Worm (Caenorhabditis elegans) whole organism, L2 larva: ENCODE measurements around the gene C28D4.8.

Source experiments
- ZK546.5 ChIP-seq: sonication (generic microtip); optimal IDR thresholded peaks from 2 replicates; lab custom pipeline; 2017; ENCODE audit warnings: missing biosample characterization, missing genetic modification characterization
- aly-2 ChIP-seq: fragments of 150-350 bp; optimal IDR thresholded peaks from 2 replicates; lab custom pipeline; 2014; ENCODE audit warnings: missing biosample characterization, missing genetic modification characterization
- ama-1 ChIP-seq: fragments of 150-350 bp; optimal IDR thresholded peaks from 2 replicates; lab custom pipeline; 2018; ENCODE audit warnings: inconsistent platforms
- egl-27 ChIP-seq: sonication (generic microtip); optimal IDR thresholded peaks from 3 replicates; lab custom pipeline; 2017; ENCODE audit warnings: missing biosample characterization, missing genetic modification reagents, missing genetic modification characterization
- elt-3 ChIP-seq: sonication (generic microtip); optimal IDR thresholded peaks from 2 replicates; lab custom pipeline; 2017; ENCODE audit warnings: missing biosample characterization, missing genetic modification characterization
- gmeb-1 ChIP-seq: fragments of 150-350 bp; optimal IDR thresholded peaks from 2 replicates; lab custom pipeline; 2014; ENCODE audit warnings: missing biosample characterization, missing genetic modification characterization
- nhr-10 ChIP-seq: sonication (generic microtip); optimal IDR thresholded peaks from 2 replicates; lab custom pipeline; 2017; ENCODE audit warnings: missing biosample characterization, missing genetic modification characterization
- nhr-12 ChIP-seq: fragments of 150-350 bp; optimal IDR thresholded peaks from 2 replicates; lab custom pipeline; 2014; ENCODE audit warnings: missing biosample characterization, missing genetic modification characterization
- nhr-25 ChIP-seq: fragments of 150-350 bp; sonication (generic microtip); optimal IDR thresholded peaks from 3 replicates; lab custom pipeline; 2014; ENCODE audit warnings: missing biosample characterization, missing genetic modification characterization
- nhr-77 ChIP-seq: fragments of 150-350 bp; optimal IDR thresholded peaks from 2 replicates; lab custom pipeline; 2014; ENCODE audit warnings: missing biosample characterization, missing genetic modification characterization
- snpc-4 ChIP-seq: fragments of 150-350 bp; optimal IDR thresholded peaks from 2 replicates; lab custom pipeline; 2014; ENCODE audit warnings: missing biosample characterization, missing genetic modification characterization
- unc-62 ChIP-seq: fragments of 150-350 bp; optimal IDR thresholded peaks from 2 replicates; lab custom pipeline; 2014; ENCODE audit warnings: missing biosample characterization, missing genetic modification reagents, missing genetic modification characterization
- zag-1 ChIP-seq: fragments of 150-350 bp; optimal IDR thresholded peaks from 2 replicates; lab custom pipeline; 2014; ENCODE audit warnings: missing biosample characterization, missing genetic modification characterization
- ztf-4 ChIP-seq: fragments of 150-350 bp; optimal IDR thresholded peaks from 2 replicates; lab custom pipeline; 2014; ENCODE audit warnings: missing biosample characterization, missing genetic modification characterization

DNA sequence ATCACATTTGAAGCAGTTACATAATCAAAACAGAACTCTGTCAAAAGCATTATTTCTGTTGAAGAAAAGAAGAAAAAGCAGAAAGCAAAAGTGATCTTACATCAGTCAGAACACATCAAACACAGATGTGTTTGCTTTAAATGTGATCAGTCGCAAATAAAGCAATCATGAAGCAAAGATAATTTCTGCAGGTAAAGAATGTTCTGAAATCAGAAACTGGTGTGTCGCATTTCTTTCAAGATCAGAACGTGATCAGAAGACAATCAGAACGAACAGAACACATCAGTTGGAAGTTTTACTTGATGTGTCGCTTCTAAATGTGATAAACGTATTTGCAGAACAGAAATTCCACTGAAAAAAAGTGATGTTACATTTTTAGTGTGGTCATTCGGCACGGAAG lies 49.2 kb downstream of the C28D4.8 start:
- TF ChIP-seq elt-3 (tag; lab: Kevin White, UChicago) (no peak), ZK546.5 (tag; lab: Kevin White, UChicago) (no peak), snpc-4 (tag; lab: Kevin White, UChicago) (no peak), ztf-4 (no peak), egl-27 (tag; lab: Kevin White, UChicago) (no peak), unc-62 (no peak), zag-1 (tag; lab: Kevin White, UChicago) (no peak), nhr-10 (tag; lab: Kevin White, UChicago) (no peak), aly-2 (tag; lab: Kevin White, UChicago) (no peak), ama-1 (lab: Kevin White, UChicago) (no peak), nhr-12 (tag; lab: Kevin White, UChicago) (no peak), nhr-77 (tag; lab: Kevin White, UChicago) (no peak), gmeb-1 (tag; lab: Kevin White, UChicago) (no peak), nhr-25 (tag; lab: Kevin White, UChicago) (no peak)
